Worm (Caenorhabditis elegans): ENCODE results near the gene nlp-45.

nlp-45 gene

DNA sequence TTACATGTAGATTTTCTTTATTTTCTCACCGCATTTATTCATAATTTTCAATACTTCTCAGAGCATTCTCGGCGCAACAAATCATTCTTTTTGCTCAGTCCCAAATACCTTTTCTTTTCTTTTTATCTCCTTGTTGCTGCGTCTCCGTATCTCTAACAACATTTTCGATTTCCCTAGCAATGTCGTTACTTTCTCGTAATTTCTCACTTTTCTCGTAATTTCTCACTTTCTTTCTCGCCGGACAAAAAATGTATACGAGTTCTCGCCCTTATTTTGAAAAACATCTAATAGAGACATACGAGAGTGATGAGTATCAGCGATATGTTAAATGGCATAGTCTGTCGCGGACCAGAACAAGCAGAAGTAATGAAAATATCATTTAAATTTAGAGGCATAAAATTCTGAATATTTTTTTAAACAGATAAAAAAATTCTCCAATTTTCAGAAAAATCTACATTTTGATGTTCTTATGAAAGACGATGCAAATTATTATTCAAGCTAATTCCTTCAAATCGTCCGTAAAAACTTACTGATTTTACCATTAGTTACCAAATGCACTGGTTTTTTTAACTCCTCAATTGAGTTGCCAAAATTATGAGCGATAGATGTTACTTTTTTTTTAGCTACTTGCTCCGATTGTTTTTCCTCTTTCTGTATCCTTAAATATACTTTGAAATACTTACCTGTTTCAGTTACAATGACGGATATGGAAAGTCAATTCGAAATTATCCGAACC lies 37.4 kb upstream of the nlp-45 start, which contains the start of gene F47G3.3:
Gene F47G3.3, plus strand, starts transcription at position 686 of the 736 bp plus-strand sequence.
- TF ChIP-seq blmp-1 (tag; optimal IDR thresholded peaks at IDR 0.05) = peak; percentile 95
- TF ChIP-seq hpl-2 (GFP tag; optimal IDR thresholded peaks at IDR 0.05) = no peak

DNA sequence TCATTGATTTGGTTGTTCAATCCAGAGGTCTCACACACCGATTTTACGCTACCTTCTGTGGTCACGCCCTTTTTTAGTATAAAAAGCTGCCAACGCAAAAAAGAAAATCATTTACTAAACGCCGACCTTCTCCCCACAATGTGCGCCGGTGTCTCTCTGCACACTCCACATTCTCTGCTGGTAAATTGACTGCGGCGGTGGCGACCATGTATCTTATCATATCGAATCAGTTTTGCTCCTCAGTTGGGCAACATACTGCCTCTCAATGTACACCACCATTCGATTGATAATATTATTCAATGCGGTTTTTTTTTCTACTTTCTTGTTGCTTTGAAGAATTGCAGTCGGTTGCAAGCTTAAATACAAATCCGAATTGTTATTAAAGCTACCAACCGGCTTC lies 34.0 kb upstream of the nlp-45 start:
- peak; percentile 24 for TF ChIP-seq lin-14 (GFP tag; optimal IDR thresholded peaks at IDR 0.05)
- TF ChIP-seq elt-3 (tag; optimal IDR thresholded peaks at IDR 0.05) = peak in 2 of 6 experiments; percentile 9 to 47
- no peak for TF ChIP-seq dsc-1 (tag; optimal IDR thresholded peaks at IDR 0.05)
- TF ChIP-seq pag-3 (tag; optimal IDR thresholded peaks at IDR 0.05; ENCODE audit: borderline replicate concordance, insufficient read depth) = no peak
- TF ChIP-seq nhr-47 (tag; optimal IDR thresholded peaks at IDR 0.05) = no peak
- TF ChIP-seq isw-1 (GFP tag; IDR thresholded peaks at IDR 0.05) = no peak
- TF ChIP-seq lin-35 (GFP tag; optimal IDR thresholded peaks at IDR 0.05) = peak in 1 of 2 experiments; percentile 30
- peak; percentile 54 for TF ChIP-seq elt-2 (tag; optimal IDR thresholded peaks at IDR 0.05)
- TF ChIP-seq swsn-7 (tag; optimal IDR thresholded peaks at IDR 0.05) = no peak
- no peak for TF ChIP-seq fkh-4 (tag; optimal IDR thresholded peaks at IDR 0.05; ENCODE audit: borderline replicate concordance)
- TF ChIP-seq nhr-90 (tag; optimal IDR thresholded peaks at IDR 0.05; ENCODE audit: poor library complexity) = peak; percentile 10
- TF ChIP-seq nhr-76 (tag; optimal IDR thresholded peaks at IDR 0.05) = no peak
- TF ChIP-seq nhr-28 (tag; optimal IDR thresholded peaks at IDR 0.05) = no peak

DNA sequence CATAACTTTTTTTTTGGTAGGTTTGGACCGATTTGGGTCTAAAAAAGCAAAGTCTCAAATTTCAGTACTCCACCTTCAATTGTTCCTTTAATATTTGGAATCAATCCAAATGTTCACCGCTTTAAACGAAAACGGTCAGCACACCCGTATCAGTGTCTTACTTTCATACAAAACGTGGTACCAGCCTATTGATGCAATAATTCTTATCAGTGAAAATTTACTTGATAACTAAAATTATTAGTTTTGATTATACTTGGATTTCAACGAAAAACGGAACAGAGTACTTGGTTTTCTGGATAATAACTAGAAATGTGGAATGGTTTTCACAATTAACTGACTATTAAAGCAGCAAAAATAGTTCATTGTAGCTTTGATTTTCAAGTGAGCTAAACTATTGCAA lies 32.5 kb upstream of the nlp-45 start:
- TF ChIP-seq skn-1 (tag; optimal IDR thresholded peaks at IDR 0.05) (no peak), ces-1 (GFP tag; optimal IDR thresholded peaks at IDR 0.05) (no peak), elt-2 (tag; optimal IDR thresholded peaks at IDR 0.05) (peak; percentile 51), hlh-17 (GFP tag; optimal IDR thresholded peaks at IDR 0.05; ENCODE audit: borderline replicate concordance) (no peak)

DNA sequence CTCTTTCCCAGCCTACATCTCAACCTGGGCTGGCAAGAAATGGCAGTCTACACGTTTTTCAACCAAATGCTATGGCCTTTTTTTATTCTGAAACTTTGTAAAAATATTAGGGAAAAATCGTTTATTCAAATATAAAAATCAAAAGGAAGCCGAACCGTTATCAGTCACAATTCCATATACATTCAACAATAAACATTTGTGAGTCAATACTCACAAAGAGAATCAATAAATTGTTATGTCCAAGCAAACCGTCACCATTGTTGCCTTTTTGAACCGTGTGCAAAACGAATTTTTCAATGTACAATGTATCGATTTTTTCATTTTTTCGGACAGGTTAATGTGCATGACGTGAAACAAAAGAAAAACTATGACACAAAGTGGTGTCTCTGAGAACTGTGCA lies 31.0 kb upstream of the nlp-45 start:
- TF ChIP-seq ces-1 (GFP tag; optimal IDR thresholded peaks at IDR 0.05) (no peak), elt-2 (tag; optimal IDR thresholded peaks at IDR 0.05) (peak; percentile 11), swsn-7 (tag; optimal IDR thresholded peaks at IDR 0.05) (no peak)

DNA sequence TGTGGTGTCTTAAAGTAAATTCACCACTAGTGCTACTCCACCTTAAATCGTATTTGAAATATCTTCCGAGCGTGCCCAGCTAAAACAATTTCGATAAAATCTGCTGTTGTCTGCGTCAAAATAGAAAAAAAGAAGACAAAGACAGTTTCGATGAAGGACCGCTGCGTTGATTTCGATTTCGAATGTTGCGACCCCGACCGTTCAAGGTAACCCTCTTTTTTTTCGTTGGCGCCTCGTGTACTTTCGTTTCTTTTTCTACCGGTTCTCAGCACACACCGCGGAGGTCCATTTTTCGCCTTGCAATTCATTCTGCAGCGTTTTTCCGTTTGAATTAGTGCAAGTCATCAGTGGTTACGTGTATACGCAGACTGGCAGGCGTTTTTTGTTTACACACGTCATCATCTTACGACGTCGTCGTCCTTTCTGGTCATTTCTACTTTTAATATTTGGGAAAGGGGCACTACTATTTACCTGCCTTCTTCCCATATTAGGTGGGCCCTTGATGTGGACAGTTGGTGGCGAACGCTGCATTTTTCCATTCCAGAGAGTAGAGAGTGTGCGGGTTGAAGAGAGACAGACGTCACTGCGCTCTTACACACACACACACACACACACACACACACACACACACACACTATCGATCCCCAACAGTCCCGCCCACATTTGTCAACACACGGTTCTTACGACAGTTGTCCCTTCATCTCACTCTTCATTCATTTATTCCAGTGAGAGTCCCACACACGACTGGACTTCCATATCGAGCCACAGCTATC lies 30.1 kb upstream of the nlp-45 start:
- TF ChIP-seq ztf-11 (tag; optimal IDR thresholded peaks at IDR 0.05) (no peak), Y116A8C.19 (tag; optimal IDR thresholded peaks at IDR 0.05; ENCODE audit: borderline replicate concordance) (no peak), elt-3 (tag; optimal IDR thresholded peaks at IDR 0.05) (peak in 2 of 6 experiments; percentile 28 to 38), mab-9 (GFP tag; IDR thresholded peaks at IDR 0.05) (no peak), nhr-85 (tag) (peak; percentile 96), fkh-8 (tag; optimal IDR thresholded peaks at IDR 0.05) (no peak), hpl-2 (GFP tag; optimal IDR thresholded peaks at IDR 0.05) (no peak), nhr-71 (tag; optimal IDR thresholded peaks at IDR 0.05) (peak; percentile 52), nhr-19 (GFP tag; conservative IDR thresholded peaks at IDR 0.05) (no peak), isw-1 (GFP tag; IDR thresholded peaks at IDR 0.05) (no peak), pag-3 (tag; optimal IDR thresholded peaks at IDR 0.05; ENCODE audit: borderline replicate concordance, insufficient read depth) (no peak), dpl-1 (GFP tag; optimal IDR thresholded peaks at IDR 0.05) (no peak), efl-3 (GFP tag; optimal IDR thresholded peaks at IDR 0.05) (no peak), snu-23 (GFP tag; optimal IDR thresholded peaks at IDR 0.05) (peak; percentile 34), zip-4 (GFP tag; optimal IDR thresholded peaks at IDR 0.05) (no peak), fkh-10 (GFP tag; optimal IDR thresholded peaks at IDR 0.05) (no peak), ztf-4 (tag; optimal IDR thresholded peaks at IDR 0.05) (no peak), lin-13 (GFP tag; optimal IDR thresholded peaks at IDR 0.05) (no peak), mef-2 (tag; optimal IDR thresholded peaks at IDR 0.05) (no peak), lsy-2 (tag; optimal IDR thresholded peaks at IDR 0.05) (peak in 1 of 2 experiments; percentile 8), fos-1 (tag; optimal IDR thresholded peaks at IDR 0.05) (peak; percentile 3), C16A3.4 (tag; optimal IDR thresholded peaks at IDR 0.05) (no peak), aly-2 (tag; optimal IDR thresholded peaks at IDR 0.05) (no peak), blmp-1 (tag; optimal IDR thresholded peaks at IDR 0.05) (peak; percentile 93), sox-4 (tag; optimal IDR thresholded peaks at IDR 0.05) (no peak), swsn-7 (tag; optimal IDR thresholded peaks at IDR 0.05) (no peak), nhr-84 (tag; optimal IDR thresholded peaks at IDR 0.05) (no peak), lin-15B (tag; optimal IDR thresholded peaks at IDR 0.05) (no peak), lin-14 (GFP tag; optimal IDR thresholded peaks at IDR 0.05) (peak; percentile 82)

Data from whole organism, L1 larva.